Worm (Caenorhabditis elegans): ENCODE measurements around the gene F07H5.7.

Gene F07H5.7

DNA sequence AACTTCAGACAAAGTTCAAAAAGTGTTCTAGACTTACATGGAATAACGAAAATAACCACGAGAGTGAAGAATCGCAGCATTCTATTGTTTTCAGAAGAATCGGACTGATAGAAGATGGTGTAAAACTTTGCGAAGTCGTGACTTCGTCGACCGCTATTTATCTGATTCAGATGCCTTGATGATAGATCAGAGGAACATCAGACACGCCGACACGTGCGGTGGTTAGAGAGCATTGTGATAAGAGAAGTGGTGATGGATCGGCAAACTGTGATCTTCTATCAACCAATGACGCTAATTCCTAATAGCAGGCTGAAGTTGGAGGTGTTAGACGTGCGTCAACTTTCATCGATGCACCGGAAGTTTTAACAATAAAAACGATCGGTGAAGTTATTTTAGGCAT, 24.3 kb upstream of the F07H5.7 start (continued):
- TF ChIP-seq nhr-20 (tag; optimal IDR thresholded peaks at IDR 0.05) (peak; percentile 71), nhr-90 (tag; optimal IDR thresholded peaks at IDR 0.05; ENCODE audit: poor library complexity) (peak; percentile 69), lin-14 (GFP tag; optimal IDR thresholded peaks at IDR 0.05) (peak; percentile 75), grh-1 (GFP tag; IDR thresholded peaks at IDR 0.05) (0 out of 2 replicates have a peak, but pooled peaks have one; percentile 8), nhr-85 (tag) (peak; percentile 96), nhr-19 (GFP tag; conservative IDR thresholded peaks at IDR 0.05) (peak; percentile 72), sptf-1 (tag; optimal IDR thresholded peaks at IDR 0.05) (no peak), unc-30 (tag; optimal IDR thresholded peaks at IDR 0.05) (no peak), mdl-1 (tag; optimal IDR thresholded peaks at IDR 0.05) (peak in 1 of 2 experiments; percentile 71), fkh-4 (tag; optimal IDR thresholded peaks at IDR 0.05; ENCODE audit: borderline replicate concordance) (no peak), fkh-8 (tag; optimal IDR thresholded peaks at IDR 0.05) (no peak), nhr-28 (tag; optimal IDR thresholded peaks at IDR 0.05) (no peak), unc-130 (tag; optimal IDR thresholded peaks at IDR 0.05) (peak; percentile 30)

- peak; percentile 63 for TF ChIP-seq snu-23 (GFP tag; optimal IDR thresholded peaks at IDR 0.05)
- TF ChIP-seq hpl-2 (GFP tag; optimal IDR thresholded peaks at IDR 0.05) = peak; percentile 15
- TF ChIP-seq nhr-90 (tag; optimal IDR thresholded peaks at IDR 0.05; ENCODE audit: poor library complexity) = peak; percentile 51
- TF ChIP-seq lin-14 (GFP tag; optimal IDR thresholded peaks at IDR 0.05) = peak; percentile 25
- TF ChIP-seq nhr-47 (tag; optimal IDR thresholded peaks at IDR 0.05) = peak; percentile 36
- no peak for TF ChIP-seq hlh-17 (GFP tag; optimal IDR thresholded peaks at IDR 0.05; ENCODE audit: borderline replicate concordance)
- TF ChIP-seq ztf-4 (tag; optimal IDR thresholded peaks at IDR 0.05) = no peak
- TF ChIP-seq ces-1 (GFP tag; optimal IDR thresholded peaks at IDR 0.05) = no peak
- TF ChIP-seq nhr-71 (tag; optimal IDR thresholded peaks at IDR 0.05) = peak; percentile 58
- TF ChIP-seq unc-86 (tag; optimal IDR thresholded peaks at IDR 0.05) = no peak
- TF ChIP-seq lin-35 (GFP tag; optimal IDR thresholded peaks at IDR 0.05) = peak in 1 of 2 experiments; percentile 32
- peak; percentile 14 for TF ChIP-seq lir-3 (tag; optimal IDR thresholded peaks at IDR 0.05; ENCODE audit: poor library complexity)
- TF ChIP-seq elt-3 (tag; optimal IDR thresholded peaks at IDR 0.05) = peak in 2 of 6 experiments; percentile 39 to 66
- TF ChIP-seq nhr-85 (tag) = peak; percentile 74
- no peak for TF ChIP-seq unc-98 (GFP tag; IDR thresholded peaks at IDR 0.05)
- TF ChIP-seq blmp-1 (tag; optimal IDR thresholded peaks at IDR 0.05) = peak; percentile 32
- TF ChIP-seq lsy-2 (tag; optimal IDR thresholded peaks at IDR 0.05) = peak in 1 of 2 experiments; percentile 24
- TF ChIP-seq C16A3.4 (tag; optimal IDR thresholded peaks at IDR 0.05) = peak; percentile 28
- TF ChIP-seq isw-1 (GFP tag; IDR thresholded peaks at IDR 0.05) = no peak
- TF ChIP-seq F16B12.6 (tag; optimal IDR thresholded peaks at IDR 0.05) = no peak
- TF ChIP-seq nhr-19 (GFP tag; conservative IDR thresholded peaks at IDR 0.05) = peak; percentile 42
- TF ChIP-seq mab-9 (GFP tag; IDR thresholded peaks at IDR 0.05) = 0 out of 2 replicates have a peak, but pooled peaks have one; percentile 10
- no peak for TF ChIP-seq efl-1 (optimal IDR thresholded peaks at IDR 0.05)
- TF ChIP-seq efl-1 (GFP tag; optimal IDR thresholded peaks at IDR 0.05 in 1 of 2) = peak in 1 of 2 experiments; percentile 49
- TF ChIP-seq nhr-20 (tag; optimal IDR thresholded peaks at IDR 0.05) = peak; percentile 46
Observed at ce11 chrII:8817225-8817624, 23.3 kb upstream of the F07H5.7 start.

DNA sequence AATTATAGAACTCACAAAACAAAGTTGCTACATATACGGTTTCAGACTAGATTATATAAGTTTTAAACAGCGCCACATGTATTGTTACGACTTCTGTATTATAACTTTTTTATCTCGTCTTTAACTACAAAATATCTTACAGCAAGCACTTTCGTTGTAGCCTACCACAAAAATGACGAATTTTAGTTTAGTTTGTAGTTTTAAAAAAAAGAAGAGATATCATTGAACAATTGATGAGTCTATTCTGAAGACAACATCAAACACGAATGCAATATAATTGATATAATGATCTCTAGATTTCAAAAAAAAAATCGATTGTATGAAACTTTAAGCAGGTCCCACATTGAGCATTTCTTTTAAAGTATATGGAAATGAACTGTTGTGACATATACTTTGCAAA, 20.3 kb upstream of the F07H5.7 start:
- TF ChIP-seq elt-3 (tag; optimal IDR thresholded peaks at IDR 0.05) (no peak), lin-15B (tag; optimal IDR thresholded peaks at IDR 0.05) (no peak), dpl-1 (GFP tag; optimal IDR thresholded peaks at IDR 0.05) (no peak), unc-130 (tag; optimal IDR thresholded peaks at IDR 0.05) (no peak), swsn-7 (tag; optimal IDR thresholded peaks at IDR 0.05) (no peak), nhr-71 (tag; optimal IDR thresholded peaks at IDR 0.05) (no peak), nhr-47 (tag; optimal IDR thresholded peaks at IDR 0.05) (no peak), sox-4 (tag; optimal IDR thresholded peaks at IDR 0.05) (no peak), unc-86 (tag; optimal IDR thresholded peaks at IDR 0.05) (no peak), hlh-4 (tag; optimal IDR thresholded peaks at IDR 0.05) (no peak), sptf-1 (tag; optimal IDR thresholded peaks at IDR 0.05) (no peak)

Measured in whole organism, L1 larva.